Worm (Caenorhabditis elegans): Measurements from ENCODE around the gene C15C7.6.

C15C7.6 gene

DNA sequence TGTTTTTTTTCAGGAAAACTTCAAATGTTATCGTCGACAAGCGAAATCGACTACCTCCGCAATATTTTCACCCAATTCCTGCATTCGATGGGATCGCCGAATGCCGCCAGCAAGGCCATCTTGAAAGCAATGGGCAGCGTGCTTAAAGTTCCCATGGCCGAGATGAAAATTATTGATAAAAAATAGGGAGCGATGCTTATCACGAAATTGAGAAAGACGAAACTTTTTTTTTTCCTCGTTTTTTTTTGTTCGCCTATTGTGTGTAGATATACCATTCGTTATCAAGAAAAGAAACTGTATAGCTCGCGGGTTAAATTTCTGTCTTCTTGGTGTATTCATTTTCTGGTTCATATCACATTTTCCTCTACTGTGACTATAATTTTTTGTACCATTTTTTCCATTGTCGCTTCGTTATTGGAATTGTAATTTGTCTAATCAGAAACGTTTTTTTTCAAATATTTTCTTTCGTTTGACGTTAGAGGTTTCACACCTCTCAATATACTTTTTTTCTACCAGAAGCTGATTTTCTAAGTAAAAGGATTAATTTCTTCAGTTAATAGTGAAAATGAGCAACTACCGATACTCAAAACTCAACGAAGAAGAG lies 6.3 kb downstream of the C15C7.6 start, which contains the start of gene syx-6:
Gene syx-6 (plus strand): TSS at position 554 of the 604 bp plus-strand sequence.
- TF ChIP-seq dpl-1 (GFP tag; optimal IDR thresholded peaks at IDR 0.05) = no peak
- TF ChIP-seq jun-1 (tag; optimal IDR thresholded peaks at IDR 0.05) = no peak
- no peak for TF ChIP-seq efl-3 (GFP tag; optimal IDR thresholded peaks at IDR 0.05)
- TF ChIP-seq ceh-90 (tag; optimal IDR thresholded peaks at IDR 0.05) = no peak
- TF ChIP-seq nhr-76 (tag; optimal IDR thresholded peaks at IDR 0.05) = no peak
- TF ChIP-seq aha-1 (tag; optimal IDR thresholded peaks at IDR 0.05) = no peak
- TF ChIP-seq lin-35 (GFP tag; optimal IDR thresholded peaks at IDR 0.05) = no peak
- no peak for TF ChIP-seq ceh-63 (GFP tag; optimal IDR thresholded peaks at IDR 0.05)
- TF ChIP-seq mef-2 (tag; optimal IDR thresholded peaks at IDR 0.05) = no peak
- TF ChIP-seq lin-14 (GFP tag; optimal IDR thresholded peaks at IDR 0.05) = peak; percentile 8
- no peak for TF ChIP-seq vab-15 (tag; optimal IDR thresholded peaks at IDR 0.05)
- no peak for TF ChIP-seq lin-39 (tag; optimal IDR thresholded peaks at IDR 0.05)
- no peak for TF ChIP-seq snpc-4 (tag; optimal IDR thresholded peaks at IDR 0.05)
- peak; percentile 50 for TF ChIP-seq elt-2 (tag; optimal IDR thresholded peaks at IDR 0.05)

DNA sequence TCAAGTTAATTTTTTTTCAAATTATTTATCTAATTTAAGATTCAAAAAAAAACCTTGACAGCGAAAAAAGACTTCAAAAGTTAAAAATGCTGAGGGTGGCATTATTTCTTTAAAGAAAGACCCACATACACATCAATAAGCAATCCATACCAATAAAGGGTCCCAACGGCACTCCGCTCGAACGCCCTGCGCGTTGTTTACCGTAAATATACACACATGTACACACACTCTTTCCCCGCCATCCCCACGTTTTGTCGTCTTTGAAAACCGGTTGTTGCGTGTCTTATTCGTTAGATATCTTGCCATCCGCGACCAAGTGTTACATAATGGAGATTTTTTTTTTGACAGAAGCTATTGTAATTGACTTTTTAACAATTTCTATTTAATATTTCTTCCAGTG lies 10.8 kb downstream of the C15C7.6 start, which contains the start of gene gcc-1:
Gene gcc-1 (plus strand): TSS at position 399 of the 400 bp plus-strand sequence.
- TF ChIP-seq skn-1 (tag; optimal IDR thresholded peaks at IDR 0.05) = no peak
- no peak for TF ChIP-seq F16B12.6 (tag; optimal IDR thresholded peaks at IDR 0.05)
- no peak for TF ChIP-seq sup-37 (GFP tag; optimal IDR thresholded peaks at IDR 0.05)
- peak; percentile 55 for TF ChIP-seq nhr-90 (tag; optimal IDR thresholded peaks at IDR 0.05; ENCODE audit: poor library complexity)
- no peak for TF ChIP-seq nhr-12 (tag; optimal IDR thresholded peaks at IDR 0.05)
- no peak for TF ChIP-seq unc-98 (GFP tag; IDR thresholded peaks at IDR 0.05)
- no peak for TF ChIP-seq lin-13 (GFP tag; optimal IDR thresholded peaks at IDR 0.05)
- no peak for TF ChIP-seq nhr-84 (tag; optimal IDR thresholded peaks at IDR 0.05)
- no peak for TF ChIP-seq lir-3 (tag; optimal IDR thresholded peaks at IDR 0.05; ENCODE audit: poor library complexity)
- no peak for TF ChIP-seq C34B4.2 (tag; optimal IDR thresholded peaks at IDR 0.05)
- peak; percentile 11 to 63 for TF ChIP-seq lin-35 (GFP tag; optimal IDR thresholded peaks at IDR 0.05)
- TF ChIP-seq C04F5.9 (tag; optimal IDR thresholded peaks at IDR 0.05) = no peak
- no peak for TF ChIP-seq fos-1 (tag; optimal IDR thresholded peaks at IDR 0.05)
- TF ChIP-seq unc-62 (GFP tag; optimal IDR thresholded peaks at IDR 0.05) = no peak
- no peak for TF ChIP-seq pax-3 (tag; optimal IDR thresholded peaks at IDR 0.05)
- TF ChIP-seq ceh-90 (tag; optimal IDR thresholded peaks at IDR 0.05) = no peak
- peak in 2 of 3 experiments; percentile 23 to 31 for TF ChIP-seq dpl-1 (GFP tag; optimal IDR thresholded peaks at IDR 0.05)
- TF ChIP-seq ceh-88 (GFP tag; IDR thresholded peaks at IDR 0.05) = no peak
- peak; percentile 42; the same call in 1 of the 2 replicates for TF ChIP-seq nhr-19 (GFP tag; conservative IDR thresholded peaks at IDR 0.05)
- no peak for TF ChIP-seq zip-4 (GFP tag; optimal IDR thresholded peaks at IDR 0.05)
- peak in 1 of 2 experiments; percentile 38 for TF ChIP-seq mdl-1 (tag; optimal IDR thresholded peaks at IDR 0.05)
- no peak for TF ChIP-seq Y116A8C.19 (tag; optimal IDR thresholded peaks at IDR 0.05; ENCODE audit: borderline replicate concordance)
- TF ChIP-seq hlh-17 (GFP tag; optimal IDR thresholded peaks at IDR 0.05; ENCODE audit: borderline replicate concordance) = no peak
- no peak for TF ChIP-seq hlh-4 (tag; optimal IDR thresholded peaks at IDR 0.05)
- peak; percentile 63 for TF ChIP-seq nhr-71 (tag; optimal IDR thresholded peaks at IDR 0.05)
- TF ChIP-seq mab-9 (GFP tag; IDR thresholded peaks at IDR 0.05) = no peak
- TF ChIP-seq ama-1 (optimal IDR thresholded peaks at IDR 0.05) = no peak
- no peak for TF ChIP-seq elt-2 (tag; optimal IDR thresholded peaks at IDR 0.05)
- no peak for TF ChIP-seq ceh-8 (GFP tag; optimal IDR thresholded peaks at IDR 0.05)
- TF ChIP-seq efl-1 (optimal IDR thresholded peaks at IDR 0.05) = peak; percentile 20 to 31
- TF ChIP-seq efl-1 (GFP tag; optimal IDR thresholded peaks at IDR 0.05 in 1 of 2) = peak; percentile 16 to 34
- TF ChIP-seq snu-23 (GFP tag; optimal IDR thresholded peaks at IDR 0.05) = peak; percentile 55
- TF ChIP-seq fkh-8 (tag; optimal IDR thresholded peaks at IDR 0.05) = peak; percentile 19
- TF ChIP-seq pqm-1 (tag; optimal IDR thresholded peaks at IDR 0.05) = no peak
- no peak for TF ChIP-seq ceh-63 (GFP tag; optimal IDR thresholded peaks at IDR 0.05)
- peak; percentile 10 for TF ChIP-seq dsc-1 (tag; optimal IDR thresholded peaks at IDR 0.05)
- no peak for TF ChIP-seq fkh-10 (GFP tag; optimal IDR thresholded peaks at IDR 0.05)
- TF ChIP-seq nhr-77 (tag; optimal IDR thresholded peaks at IDR 0.05) = peak; percentile 2
- peak; percentile 90 for TF ChIP-seq grh-1 (GFP tag; IDR thresholded peaks at IDR 0.05)
- TF ChIP-seq C16A3.4 (tag; optimal IDR thresholded peaks at IDR 0.05) = peak; percentile 49
- TF ChIP-seq ces-1 (GFP tag; optimal IDR thresholded peaks at IDR 0.05) = no peak
- TF ChIP-seq aha-1 (tag; optimal IDR thresholded peaks at IDR 0.05) = no peak
